Worm (Caenorhabditis elegans) whole organism, L3 larva: Measurements from ENCODE around the gene dhs-12.

Experiments used
- ceh-28 ChIP-seq: fragments of 150-350 bp; optimal IDR thresholded peaks from 2 replicates; lab custom pipeline; 2014; ENCODE audit warnings: missing biosample characterization, missing genetic modification reagents, missing genetic modification characterization
- fos-1 ChIP-seq: fragments of 150-350 bp; optimal IDR thresholded peaks from 2 replicates; lab custom pipeline; 2014; ENCODE audit warnings: missing biosample characterization, missing genetic modification characterization
- unc-62 ChIP-seq: fragments of 150-350 bp; sonication (generic microtip); optimal IDR thresholded peaks from 4 replicates; lab custom pipeline; 2014; ENCODE audit warnings: missing biosample characterization, missing genetic modification reagents, missing genetic modification characterization

ce11 chrIV:10151439-10151997 is 9.3 kb downstream of the dhs-12 start, which contains the start of gene copg-1:
- TF ChIP-seq unc-62 (GFP tag; lab: Kevin White, UChicago) (no peak), ceh-28 (tag; lab: Kevin White, UChicago) (no peak), fos-1 (tag; lab: Kevin White, UChicago) (no peak)
